Worm (Caenorhabditis elegans): ENCODE results near the gene epac-1.

ce11 chrIII:10201235-10201634, 12.2 kb downstream of the epac-1 start, which contains the start of the genes T20G5.13 and T20G5.12:
- TF ChIP-seq pqm-1 (tag; optimal IDR thresholded peaks at IDR 0.05) (no peak), rnt-1 (tag; optimal IDR thresholded peaks at IDR 0.05) (no peak)

All from whole organism, late embryonic.